Worm (Caenorhabditis elegans): ENCODE data around the gene srz-82.
A peak's percentile ranks its signal among the peaks of the same experiment; 100 is the strongest.

Gene srz-82

ce11 chrIV:3520374-3520773 is 37.7 kb downstream of the srz-82 start:
- no peak for TF ChIP-seq hlh-15 (tag; optimal IDR thresholded peaks at IDR 0.05)
- no peak for TF ChIP-seq rnt-1 (tag; optimal IDR thresholded peaks at IDR 0.05)
- TF ChIP-seq unc-55 (GFP tag; optimal IDR thresholded peaks at IDR 0.05): no peak
- TF ChIP-seq ceh-24 (tag; optimal IDR thresholded peaks at IDR 0.05): no peak
- TF ChIP-seq fkh-6 (tag; optimal IDR thresholded peaks at IDR 0.05): no peak

- TF ChIP-seq tbx-2 (tag; optimal IDR thresholded peaks at IDR 0.05): peak; percentile 11
- peak; percentile 63 for TF ChIP-seq ref-2 (tag; optimal IDR thresholded peaks at IDR 0.05)
- peak; percentile 38 for TF ChIP-seq fkh-6 (tag; optimal IDR thresholded peaks at IDR 0.05)
- peak; percentile 36 for TF ChIP-seq ceh-22 (tag; optimal IDR thresholded peaks at IDR 0.05)
- peak; percentile 95 for TF ChIP-seq ceh-34 (tag; optimal IDR thresholded peaks at IDR 0.05)
- peak; percentile 21 for TF ChIP-seq eyg-1 (tag; optimal IDR thresholded peaks at IDR 0.05)
- peak; percentile 49 for TF ChIP-seq ceh-31 (tag; optimal IDR thresholded peaks at IDR 0.05)
- TF ChIP-seq pros-1 (tag; optimal IDR thresholded peaks at IDR 0.05): no peak
- no peak for TF ChIP-seq ceh-45 (GFP tag; IDR thresholded peaks at IDR 0.05)
- peak; percentile 7 for TF ChIP-seq syd-9 (tag; optimal IDR thresholded peaks at IDR 0.05)
- TF ChIP-seq C08G9.2 (tag; optimal IDR thresholded peaks at IDR 0.05): no peak
- peak; percentile 39 for TF ChIP-seq ceh-2 (tag; optimal IDR thresholded peaks at IDR 0.05)
- no peak for TF ChIP-seq elt-2 (tag; optimal IDR thresholded peaks at IDR 0.05)
- no peak for TF ChIP-seq ceh-24 (tag; optimal IDR thresholded peaks at IDR 0.05)
Measured at ce11 chrIV:3520957-3521356, 38.3 kb downstream of the srz-82 start.

ce11 chrIV:3521710-3522109 is 39.0 kb downstream of the srz-82 start:
- TF ChIP-seq ceh-6 (GFP tag; optimal IDR thresholded peaks at IDR 0.05) (peak; percentile 36), nhr-232 (tag; optimal IDR thresholded peaks at IDR 0.05) (no peak), ttx-3 (tag; optimal IDR thresholded peaks at IDR 0.05) (peak; percentile 8), mec-3 (tag; optimal IDR thresholded peaks at IDR 0.05; ENCODE audit: borderline replicate concordance) (no peak), ceh-18 (tag; optimal IDR thresholded peaks at IDR 0.05) (no peak), ref-2 (tag; optimal IDR thresholded peaks at IDR 0.05) (peak; percentile 23), C38D4.7 (GFP tag; optimal IDR thresholded peaks at IDR 0.05) (no peak), unc-3 (GFP tag; conservative IDR thresholded peaks at IDR 0.05) (no peak), unc-3 (tag; optimal IDR thresholded peaks at IDR 0.05) (no peak), ceh-48 (tag; optimal IDR thresholded peaks at IDR 0.05) (peak; percentile 28), unc-42 (tag; optimal IDR thresholded peaks at IDR 0.05) (no peak), ceh-31 (tag; optimal IDR thresholded peaks at IDR 0.05) (peak; percentile 59), lim-6 (tag; optimal IDR thresholded peaks at IDR 0.05) (no peak), Y22D7AL.16 (tag; optimal IDR thresholded peaks at IDR 0.05) (no peak), gmeb-2 (tag; optimal IDR thresholded peaks at IDR 0.05) (no peak), ceh-30 (tag; optimal IDR thresholded peaks at IDR 0.05) (no peak), sox-4 (tag; optimal IDR thresholded peaks at IDR 0.05) (no peak), unc-55 (GFP tag; optimal IDR thresholded peaks at IDR 0.05) (peak; percentile 25)

- TF ChIP-seq ahr-1 (tag; optimal IDR thresholded peaks at IDR 0.05) (no peak), sox-4 (tag; optimal IDR thresholded peaks at IDR 0.05) (no peak), ceh-2 (tag; optimal IDR thresholded peaks at IDR 0.05) (no peak)
Measured at ce11 chrIV:3523419-3523818, 40.7 kb downstream of the srz-82 start.

ce11 chrIV:3524584-3525020 is 41.9 kb downstream of the srz-82 start:
- TF ChIP-seq sox-2 (GFP tag; IDR thresholded peaks at IDR 0.05) (peak; percentile 14; the same call in 1 of the 2 replicates), nhr-232 (tag; optimal IDR thresholded peaks at IDR 0.05) (peak; percentile 76), unc-42 (tag; optimal IDR thresholded peaks at IDR 0.05) (no peak), F13H6.1 (tag; optimal IDR thresholded peaks at IDR 0.05) (peak; percentile 50), ceh-48 (tag; optimal IDR thresholded peaks at IDR 0.05) (peak; percentile 34), ceh-2 (tag; optimal IDR thresholded peaks at IDR 0.05) (peak; percentile 54), pqm-1 (tag; optimal IDR thresholded peaks at IDR 0.05) (peak; percentile 34), fkh-10 (GFP tag; optimal IDR thresholded peaks at IDR 0.05) (peak; percentile 6), ceh-24 (tag; optimal IDR thresholded peaks at IDR 0.05) (peak; percentile 6), ceh-45 (GFP tag; IDR thresholded peaks at IDR 0.05) (peak; percentile 77; the same call in 1 of the 2 replicates), che-1 (tag; optimal IDR thresholded peaks at IDR 0.05) (peak; percentile 72), unc-3 (GFP tag; conservative IDR thresholded peaks at IDR 0.05) (peak; percentile 50; the same call in 1 of the 2 replicates), unc-3 (tag; optimal IDR thresholded peaks at IDR 0.05) (peak; percentile 34), hlh-15 (tag; optimal IDR thresholded peaks at IDR 0.05) (peak; percentile 23), ceh-14 (tag; optimal IDR thresholded peaks at IDR 0.05) (peak; percentile 74), elt-2 (tag; optimal IDR thresholded peaks at IDR 0.05) (peak; percentile 64), mec-3 (tag; optimal IDR thresholded peaks at IDR 0.05; ENCODE audit: borderline replicate concordance) (peak; percentile 3), ceh-31 (tag; optimal IDR thresholded peaks at IDR 0.05) (peak; percentile 40), rnt-1 (tag; optimal IDR thresholded peaks at IDR 0.05) (peak; percentile 52), ama-1 (optimal IDR thresholded peaks at IDR 0.05) (no peak), ceh-30 (tag; optimal IDR thresholded peaks at IDR 0.05) (peak; percentile 19), dmd-4 (tag; optimal IDR thresholded peaks at IDR 0.05; ENCODE audit: borderline replicate concordance) (peak; percentile 51), unc-86 (tag; optimal IDR thresholded peaks at IDR 0.05) (peak; percentile 64), pag-3 (tag; optimal IDR thresholded peaks at IDR 0.05; ENCODE audit: borderline replicate concordance) (no peak), Y22D7AL.16 (tag; optimal IDR thresholded peaks at IDR 0.05) (peak; percentile 64), ref-2 (tag; optimal IDR thresholded peaks at IDR 0.05) (peak; percentile 58), lim-6 (tag; optimal IDR thresholded peaks at IDR 0.05) (no peak)
